Worm (Caenorhabditis elegans) whole organism, L4/young adult: ENCODE results near the gene C17C3.5.
A peak's percentile ranks its signal among the peaks of the same experiment; 100 is the strongest.
"Not testable (repeated sequence)": the region's sequence is repeated elsewhere in the genome, so short reads cannot be mapped to it uniquely, and the experiment has no call there.

Experiments
- W03F9.2 ChIP-seq: fragments of 150-350 bp; optimal IDR thresholded peaks from 2 replicates; lab custom pipeline; 2014; ENCODE audit warnings: missing biosample characterization, missing genetic modification characterization
- dao-5 ChIP-seq: sonication (generic microtip); optimal IDR thresholded peaks from 2 replicates; lab custom pipeline; 2016; ENCODE audit warnings: missing genotype, missing genetic modification characterization, moderate library complexity, missing compliant biosample characterization
- him-1 ChIP-seq: sonication (generic microtip); optimal IDR thresholded peaks from 2 replicates; lab custom pipeline; 2016; ENCODE audit warnings: missing genotype, missing genetic modification reagents, missing genetic modification characterization, missing compliant biosample characterization

The C17C3.5 gene

DNA sequence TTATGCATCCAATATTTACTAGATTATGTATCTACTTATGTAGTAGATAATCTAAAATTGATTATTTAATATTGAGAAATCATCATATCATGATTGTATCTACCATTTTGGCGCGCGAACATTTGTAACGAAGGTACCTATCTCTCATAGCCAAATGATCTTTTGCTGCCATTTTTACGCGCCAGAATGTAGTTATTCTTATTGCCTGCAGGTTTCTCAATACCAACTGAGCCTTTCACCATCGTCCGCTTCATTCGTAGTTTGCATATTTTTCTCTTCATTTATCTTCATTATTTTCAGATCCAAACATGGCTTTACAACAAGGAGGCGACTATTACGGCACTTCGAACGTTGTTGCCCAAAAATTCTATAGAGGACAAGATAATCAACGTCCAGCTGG, 23.8 kb upstream of the C17C3.5 start, which contains the start of gene ZK177.1:
Gene ZK177.1 (plus strand): TSS at position 301 of the 400 bp plus-strand sequence.
- no peak for TF ChIP-seq dao-5
- TF ChIP-seq him-1 (tag; lab: Kevin White, UChicago) = no peak
- no peak for TF ChIP-seq W03F9.2 (tag; lab: Kevin White, UChicago)

DNA sequence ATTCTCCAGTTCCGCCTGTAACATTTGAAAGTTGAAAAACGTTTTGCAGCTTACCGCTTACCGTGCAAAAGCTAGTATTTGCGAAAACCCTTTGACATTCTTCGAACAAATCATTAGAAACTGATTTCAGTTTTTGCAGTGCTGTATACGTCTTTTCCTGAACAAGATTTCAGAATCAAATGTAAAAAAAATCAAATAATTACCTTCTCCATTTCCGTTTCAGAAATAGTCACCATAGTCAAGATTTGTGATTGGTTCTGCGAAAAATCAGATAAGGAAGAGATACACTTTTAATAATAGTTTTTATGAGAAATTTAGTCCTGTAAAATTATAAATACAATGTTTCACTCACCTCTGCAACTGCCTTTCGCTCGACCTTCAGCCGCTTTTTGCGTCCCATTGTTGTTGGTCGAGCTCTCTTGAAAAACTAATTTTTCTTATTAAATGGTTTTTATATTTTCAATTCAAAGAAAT, 19.7 kb upstream of the C17C3.5 start, which contains the start of gene C17C3.9:
Gene C17C3.9 (minus strand): TSS at position 424 of the 474 bp plus-strand sequence.
- TF ChIP-seq dao-5 (no peak), W03F9.2 (tag; lab: Kevin White, UChicago) (no peak), him-1 (tag; lab: Kevin White, UChicago) (no peak)

DNA sequence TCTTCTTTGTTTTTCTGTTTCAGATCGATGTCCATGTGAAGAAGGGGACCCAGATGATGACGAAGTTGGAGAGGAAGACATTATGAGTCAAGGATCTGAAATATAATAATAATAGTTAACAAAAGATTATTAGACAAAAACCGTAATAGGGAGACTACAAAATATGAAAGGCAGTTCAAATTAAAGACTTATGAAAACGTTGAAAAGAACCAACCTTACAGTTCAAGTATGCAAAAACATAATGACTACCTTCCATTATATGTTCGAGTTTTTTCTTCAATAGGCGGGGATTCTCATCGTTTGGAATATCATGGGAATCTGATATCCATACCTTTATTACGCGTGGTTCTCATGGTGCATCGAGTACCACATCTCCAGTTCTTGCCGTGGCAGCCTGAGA, 18.0 kb upstream of the C17C3.5 start, which contains the start of gene hlh-26:
Gene hlh-26 (minus strand): TSS at position 101 of the 400 bp plus-strand sequence.
- no peak for TF ChIP-seq W03F9.2 (tag; lab: Kevin White, UChicago)
- TF ChIP-seq him-1 (tag; lab: Kevin White, UChicago) = no peak
- TF ChIP-seq dao-5 = no peak

DNA sequence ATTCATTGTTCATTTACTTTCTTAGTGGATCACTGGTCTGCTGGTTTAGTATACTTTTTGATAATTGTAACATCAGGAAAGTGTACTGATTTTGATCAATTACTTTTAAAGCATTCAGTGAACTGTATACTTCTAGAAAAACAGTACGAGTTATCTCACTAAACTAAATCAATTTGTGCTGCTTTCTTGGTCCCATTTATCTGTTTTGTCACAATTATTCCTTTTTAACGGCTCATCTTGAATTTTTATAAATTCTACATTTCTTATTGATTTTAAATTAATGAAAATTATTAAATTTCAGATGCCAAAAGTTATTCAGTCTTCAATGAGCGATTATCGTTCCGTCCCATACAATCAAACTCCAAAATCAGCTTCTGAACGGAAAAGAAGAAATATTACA, 16.7 kb upstream of the C17C3.5 start, which contains the start of gene hlh-25:
Gene hlh-25 (plus strand): TSS at position 301 of the 400 bp plus-strand sequence.
- not testable (repeated sequence) for TF ChIP-seq dao-5; him-1 (tag; lab: Kevin White, UChicago); W03F9.2 (tag; lab: Kevin White, UChicago)

DNA sequence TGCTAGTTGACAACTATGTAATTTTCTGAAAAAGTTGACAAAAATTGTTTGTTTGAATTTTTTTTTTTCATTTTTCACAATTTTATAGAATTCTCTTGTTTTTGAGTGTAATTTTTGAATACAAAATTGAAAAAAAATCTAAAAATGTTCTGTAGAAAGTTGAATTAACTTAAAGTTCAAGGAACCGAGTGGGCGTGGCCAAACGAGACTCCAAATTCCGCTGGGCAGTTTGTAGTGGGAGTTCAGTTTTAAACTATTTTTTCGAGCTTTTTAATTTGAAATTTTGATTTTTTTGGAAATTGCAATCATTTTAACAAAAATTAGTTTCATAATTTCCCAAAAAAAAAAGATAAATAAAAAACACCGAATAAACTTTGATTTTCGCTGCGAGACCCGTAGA, 14.5 kb upstream of the C17C3.5 start:
- TF ChIP-seq dao-5 (no peak), W03F9.2 (tag; lab: Kevin White, UChicago) (no peak), him-1 (tag; lab: Kevin White, UChicago) (no peak)

DNA sequence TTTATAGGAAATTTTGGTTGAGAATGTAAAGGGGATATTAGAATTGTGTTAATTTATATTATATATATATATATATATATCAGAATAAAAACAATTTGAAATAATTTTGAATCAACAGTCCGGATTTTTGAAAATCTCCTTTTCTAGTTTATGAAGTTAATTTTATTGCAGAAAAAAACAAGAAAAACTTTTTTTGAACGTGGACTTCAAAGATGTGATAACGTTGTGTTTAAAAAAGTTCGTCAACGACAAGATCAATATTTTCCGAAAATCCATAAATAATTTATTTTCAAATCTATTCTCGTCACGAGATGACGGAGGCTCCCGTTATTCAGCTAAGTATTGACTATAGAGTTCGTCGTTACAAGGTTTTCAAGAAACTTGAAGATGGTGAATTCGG, 14.1 kb upstream of the C17C3.5 start, which contains the start of gene C17C3.11:
Gene C17C3.11 (plus strand): TSS at position 301 of the 400 bp plus-strand sequence.
- no peak for TF ChIP-seq dao-5
- TF ChIP-seq W03F9.2 (tag; lab: Kevin White, UChicago) = no peak
- TF ChIP-seq him-1 (tag; lab: Kevin White, UChicago) = no peak

DNA sequence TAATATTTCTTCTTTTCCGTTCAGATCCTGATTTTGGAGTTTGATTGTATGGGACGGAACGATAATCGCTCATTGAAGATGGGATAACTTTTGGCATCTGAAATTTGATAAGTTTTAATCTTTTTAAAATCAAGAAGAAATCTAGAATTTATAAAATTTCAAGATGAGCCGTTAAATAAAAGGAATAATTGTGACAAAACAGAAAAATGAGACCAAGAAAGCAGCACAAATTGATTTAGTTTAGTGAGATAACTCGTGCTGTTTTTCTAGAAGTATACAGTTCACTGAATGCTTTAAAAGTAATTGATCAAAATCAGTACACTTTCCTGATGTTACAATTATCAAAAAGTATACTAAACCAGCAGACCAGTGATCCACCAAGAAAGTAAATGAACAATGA, 11.5 kb upstream of the C17C3.5 start, which contains the start of gene hlh-27:
Gene hlh-27 (minus strand): TSS at position 101 of the 400 bp plus-strand sequence.
- not testable (repeated sequence) for TF ChIP-seq dao-5; W03F9.2 (tag; lab: Kevin White, UChicago); him-1 (tag; lab: Kevin White, UChicago)

DNA sequence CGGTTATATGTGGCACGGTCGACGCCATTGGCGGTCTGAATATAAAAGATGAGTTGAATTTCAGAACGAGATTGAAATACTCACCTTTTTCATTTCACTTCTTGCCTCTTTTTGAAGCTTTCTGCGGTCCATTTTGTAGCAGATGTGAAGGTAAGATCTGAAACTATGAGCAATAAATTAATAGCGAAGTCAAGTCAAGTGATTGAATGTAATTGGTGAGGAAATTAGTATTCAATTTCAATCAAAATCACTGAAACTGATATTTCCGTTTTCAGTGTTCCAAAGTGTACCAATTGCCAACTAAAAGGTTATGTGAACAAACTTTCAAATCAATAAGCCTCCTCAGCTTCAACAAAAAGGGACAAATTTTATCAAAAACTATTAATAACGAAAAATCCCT, 9.9 kb upstream of the C17C3.5 start, which contains the start of gene C17C3.24:
Gene C17C3.24 (minus strand): TSS at position 101 of the 400 bp plus-strand sequence.
- TF ChIP-seq dao-5 (no peak), W03F9.2 (tag; lab: Kevin White, UChicago) (no peak), him-1 (tag; lab: Kevin White, UChicago) (no peak)

DNA sequence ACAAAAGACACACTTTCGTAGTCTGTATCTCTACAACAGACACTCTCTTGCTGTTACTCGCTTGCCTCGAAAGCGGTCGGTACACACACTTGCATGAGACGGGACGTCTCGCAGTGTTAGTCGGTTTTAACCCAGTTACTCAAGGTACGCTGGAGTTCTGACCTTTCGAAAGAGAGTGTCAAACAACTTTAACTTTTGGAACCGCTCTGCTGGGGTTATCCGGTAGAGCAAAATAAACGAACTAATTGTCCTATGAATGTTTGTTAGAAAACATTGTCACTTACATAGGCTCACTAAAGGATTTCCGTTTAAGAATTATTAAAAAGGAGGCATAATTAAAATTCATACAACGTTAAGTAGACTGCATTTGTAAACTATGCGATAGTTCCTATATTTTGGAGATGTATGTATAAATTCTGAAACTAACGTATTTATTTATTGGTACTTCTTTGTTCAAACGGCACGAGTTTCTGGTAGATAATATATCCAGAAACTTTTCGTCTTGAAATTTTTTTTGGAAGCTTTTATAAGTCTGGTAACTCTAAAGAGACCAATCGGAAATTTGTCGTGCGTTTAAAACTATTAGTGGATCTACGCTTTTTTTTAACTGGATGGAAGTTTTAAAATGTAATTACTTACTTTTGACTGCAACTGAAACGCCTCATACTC, 8.0 kb upstream of the C17C3.5 start:
- TF ChIP-seq him-1 (tag; lab: Kevin White, UChicago) (peak; percentile 98), dao-5 (peak; percentile 89), W03F9.2 (tag; lab: Kevin White, UChicago) (peak; percentile 80)

DNA sequence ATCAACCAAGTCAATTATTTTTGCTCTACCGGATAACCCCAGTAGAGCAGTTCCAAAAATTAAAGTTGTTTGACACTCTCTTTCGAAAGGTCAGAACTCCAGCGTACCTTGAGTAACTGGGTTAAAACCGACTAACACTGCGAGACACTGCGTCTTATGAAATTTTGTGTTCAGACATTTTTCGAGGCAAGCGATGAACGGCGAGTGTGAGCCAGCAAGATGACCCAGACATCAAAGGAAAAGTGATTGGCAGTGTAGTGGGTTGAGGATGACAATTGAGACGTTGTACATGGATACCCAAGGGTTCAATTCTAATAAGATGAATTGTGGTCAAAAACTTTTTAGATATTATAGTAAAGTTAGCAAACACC, 7.5 kb upstream of the C17C3.5 start:
- TF ChIP-seq him-1 (tag; lab: Kevin White, UChicago) (no peak), W03F9.2 (tag; lab: Kevin White, UChicago) (no peak), dao-5 (no peak)

DNA sequence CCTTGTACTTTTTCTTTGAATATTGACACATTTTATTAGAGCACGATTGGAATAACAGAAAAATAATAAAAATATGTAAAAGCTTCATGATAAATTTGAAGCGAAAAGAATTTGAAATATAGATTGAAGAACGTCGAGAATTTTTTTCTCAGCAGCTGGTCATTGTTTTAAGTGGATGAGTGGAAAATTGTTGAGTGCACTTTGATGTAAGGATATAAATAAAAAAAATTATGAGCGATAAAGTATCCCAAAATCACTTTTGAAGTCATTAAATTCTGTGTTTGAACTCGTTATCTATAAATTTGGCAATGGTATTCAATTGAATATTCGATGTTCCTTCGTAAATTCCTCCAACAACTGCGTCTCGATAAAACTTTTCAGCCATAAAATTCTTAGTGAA, 6.9 kb upstream of the C17C3.5 start, which contains the start of gene ins-13:
Gene ins-13 (minus strand): TSS at position 101 of the 400 bp plus-strand sequence.
- no peak for TF ChIP-seq W03F9.2 (tag; lab: Kevin White, UChicago)
- TF ChIP-seq him-1 (tag; lab: Kevin White, UChicago) = no peak
- no peak for TF ChIP-seq dao-5

DNA sequence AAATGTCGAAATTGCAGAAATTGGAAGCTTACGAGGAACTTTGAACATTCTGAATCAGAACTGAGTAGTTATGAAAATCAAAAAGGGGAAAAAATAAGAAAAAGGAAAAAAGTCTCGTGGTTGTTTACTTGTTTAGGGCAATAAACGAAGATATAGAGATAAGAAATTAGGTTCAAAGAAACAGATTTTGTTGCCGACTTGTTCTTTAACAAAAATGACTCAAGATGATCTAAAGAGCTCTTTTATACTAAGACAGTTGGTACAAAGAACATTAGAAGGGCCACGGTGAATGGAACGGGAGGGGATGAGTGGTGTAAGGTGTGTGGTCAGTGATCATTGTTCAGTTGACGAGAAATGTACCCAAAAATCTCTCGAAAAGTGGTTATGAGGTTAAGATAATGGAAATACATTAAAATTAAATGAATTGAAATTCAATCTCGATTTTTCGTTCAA, 4.1 kb upstream of the C17C3.5 start, which contains the start of gene acdh-2:
Gene acdh-2 (minus strand): TSS at position 51 of the 453 bp plus-strand sequence.
- no peak for TF ChIP-seq W03F9.2 (tag; lab: Kevin White, UChicago)
- no peak for TF ChIP-seq him-1 (tag; lab: Kevin White, UChicago)

DNA sequence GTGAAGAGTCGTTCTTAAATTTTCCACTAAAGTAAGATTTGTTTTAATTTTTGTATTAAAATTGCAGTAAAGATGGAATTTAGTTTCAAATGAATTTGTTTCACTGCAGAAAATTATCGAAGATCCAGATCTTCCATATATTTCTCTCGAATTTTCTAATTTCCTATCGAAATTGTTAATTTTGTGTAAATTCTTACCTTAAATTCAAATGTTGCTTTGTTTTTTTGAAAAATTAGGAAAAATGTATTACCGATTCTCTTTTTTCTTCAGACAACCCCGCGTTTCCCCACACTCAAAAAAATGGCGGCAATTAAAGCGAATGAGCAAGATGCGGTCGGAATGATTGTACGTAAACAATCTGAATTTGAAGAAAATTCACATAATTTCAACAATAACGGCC, 1.9 kb upstream of the C17C3.5 start, which contains the start of gene C17C3.6:
Gene C17C3.6 (plus strand): TSS at position 301 of the 400 bp plus-strand sequence.
- TF ChIP-seq dao-5 = no peak
- TF ChIP-seq him-1 (tag; lab: Kevin White, UChicago) = no peak
- no peak for TF ChIP-seq W03F9.2 (tag; lab: Kevin White, UChicago)

DNA sequence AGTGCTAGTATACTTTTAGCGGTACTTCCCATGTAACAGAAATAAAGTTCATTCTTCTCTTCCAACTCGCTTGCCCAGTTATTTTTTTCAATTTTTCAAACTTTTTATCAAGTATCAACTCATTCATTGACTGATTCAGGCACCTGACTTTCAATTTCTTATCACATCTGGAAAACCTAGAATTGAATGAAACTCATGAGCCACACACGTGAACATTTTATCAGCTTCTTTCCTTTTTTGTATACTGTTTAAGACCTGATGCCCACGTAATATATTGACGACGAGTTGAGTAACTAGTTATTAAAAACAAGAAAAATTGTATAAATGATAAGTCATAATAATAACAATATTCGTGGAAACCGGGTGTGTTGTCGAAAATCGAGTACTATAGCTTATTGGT, 1.9 kb downstream of the C17C3.5 start:
- TF ChIP-seq him-1 (tag; lab: Kevin White, UChicago) (no peak), W03F9.2 (tag; lab: Kevin White, UChicago) (no peak), dao-5 (no peak)
